Fruit fly (Drosophila melanogaster) whole organism, embryonic: ENCODE data around the gene mRpS10.

Source experiments
- Asciz ChIP-seq: fragments of 200-800 bp; sonication (Bioruptor generic); optimal IDR thresholded peaks from 2 replicates; lab custom pipeline; 2017; ENCODE audit warnings: missing biosample characterization, mild to moderate bottlenecking, missing genetic modification characterization, missing genetic modification reagents
- CG13624 ChIP-seq: fragments of 200-800 bp; sonication (Bioruptor generic); optimal IDR thresholded peaks from 2 replicates; lab custom pipeline; 2016; ENCODE audit warnings: missing biosample characterization, missing genetic modification characterization
- CG13775 ChIP-seq: fragments of 200-800 bp; sonication (Bioruptor generic); optimal IDR thresholded peaks from 3 replicates; lab custom pipeline; 2017; ENCODE audit warnings: missing biosample characterization, mild to moderate bottlenecking, missing genetic modification characterization
- CG15011 ChIP-seq: fragments of 200-800 bp; sonication (Bioruptor generic); optimal IDR thresholded peaks from 3 replicates; lab custom pipeline; 2018; ENCODE audit warnings: missing biosample characterization, mild to moderate bottlenecking, missing genetic modification characterization
- CG18262 ChIP-seq: fragments of 200-800 bp; optimal IDR thresholded peaks from 3 replicates; lab custom pipeline; 2019; ENCODE audit warnings: missing biosample characterization, mild to moderate bottlenecking, missing genetic modification characterization, moderate library complexity
- CG18619 ChIP-seq: fragments of 200-800 bp; sonication (Bioruptor generic); optimal IDR thresholded peaks from 3 replicates; lab custom pipeline; 2017; ENCODE audit warnings: missing biosample characterization, mild to moderate bottlenecking, missing genetic modification characterization
- CG18764 ChIP-seq: fragments of 200-800 bp; sonication (Bioruptor generic); optimal IDR thresholded peaks from 3 replicates; lab custom pipeline; 2016; ENCODE audit warnings: missing biosample characterization, missing genetic modification characterization
- CG2199 ChIP-seq: fragments of 200-800 bp; sonication (Bioruptor generic); IDR thresholded peaks from 3 replicates; pipeline ENCODE4 v1.3.6; 2022; ENCODE audit warnings: missing biosample characterization, missing genetic modification characterization
- CG42726 ChIP-seq: fragments of 200-800 bp; sonication (Bioruptor generic); IDR thresholded peaks from 2 replicates; pipeline ENCODE4 v1.3.6; 2022; ENCODE audit warnings: missing biosample characterization, missing genetic modification characterization; ENCODE audit not compliant: partially characterized antibody
- CG4282 ChIP-seq: fragments of 200-800 bp; sonication (Bioruptor generic); optimal IDR thresholded peaks from 2 replicates; lab custom pipeline; 2016; ENCODE audit warnings: missing biosample characterization, missing genetic modification characterization
- CG4424 ChIP-seq: fragments of 200-800 bp; sonication (Bioruptor generic); optimal IDR thresholded peaks from 3 replicates; lab custom pipeline; 2016; ENCODE audit warnings: missing biosample characterization, missing genetic modification characterization
- CoRest ChIP-seq: fragments of 200-800 bp; sonication (Bioruptor generic); optimal IDR thresholded peaks from 3 replicates; lab custom pipeline; 2018; ENCODE audit warnings: missing biosample characterization, mild to moderate bottlenecking, missing genetic modification characterization, moderate library complexity
- Dll ChIP-seq: fragments of 200-800 bp; sonication (Bioruptor generic); IDR thresholded peaks from 4 replicates; pipeline ENCODE4 v1.3.6; 2022; ENCODE audit warnings: missing biosample characterization, missing genetic modification characterization; ENCODE audit not compliant: partially characterized antibody
- Dp ChIP-seq: fragments of 200-800 bp; sonication (Bioruptor generic); optimal IDR thresholded peaks from 2 replicates; lab custom pipeline; 2018; ENCODE audit warnings: missing biosample characterization, mild to moderate bottlenecking, missing genetic modification characterization, moderate library complexity
- Eip74EF ChIP-seq, 2 experiments: fragments of 200-800 bp in 1 of 2; fragments of >200 bp in 1 of 2; sonication (Bioruptor generic) in 1 of 2; optimal IDR thresholded peaks; 2 replicates each; lab custom pipeline; 2017 to 2019; ENCODE audit warnings: missing biosample characterization in 2 of 2, missing genetic modification characterization in 2 of 2, mild to moderate bottlenecking in 1 of 2, moderate library complexity in 1 of 2
- Ets65A ChIP-seq: fragments of 200-800 bp; sonication (Bioruptor generic); peaks from one replicate; lab custom pipeline; 2016; ENCODE audit warnings: missing biosample characterization, missing genetic modification characterization
- Hr3 ChIP-seq: fragments of 200-800 bp; sonication (Bioruptor generic); optimal IDR thresholded peaks from 3 replicates; lab custom pipeline; 2016; ENCODE audit warnings: missing biosample characterization, missing genetic modification characterization
- Hsf ChIP-seq: fragments of 200-800 bp; sonication (Bioruptor generic); optimal IDR thresholded peaks from 3 replicates; lab custom pipeline; 2016; ENCODE audit warnings: missing biosample characterization, missing genetic modification characterization
- Mad ChIP-seq: fragments of 200-800 bp; sonication (Bioruptor generic); optimal IDR thresholded peaks from 2 replicates; lab custom pipeline; 2016; ENCODE audit warnings: missing biosample characterization, missing genetic modification characterization
- NFAT ChIP-seq: fragments of 200-800 bp; sonication (Bioruptor generic); IDR thresholded peaks from 2 replicates; pipeline ENCODE4 v1.3.6; 2022; ENCODE audit warnings: missing biosample characterization, missing genetic modification characterization
- Oli ChIP-seq: fragments of 200-800 bp; sonication (Bioruptor generic); optimal IDR thresholded peaks from 2 replicates; lab custom pipeline; 2018; ENCODE audit warnings: missing biosample characterization, mild to moderate bottlenecking, missing genetic modification characterization, moderate library complexity
- Xrp1 ChIP-seq: fragments of 200-800 bp; sonication (Bioruptor generic); IDR thresholded peaks from 2 replicates; pipeline ENCODE4 v1.3.6; 2022; ENCODE audit warnings: missing biosample characterization, missing genetic modification characterization
- ab ChIP-seq: fragments of 200-800 bp; sonication (Bioruptor generic); optimal IDR thresholded peaks from 2 replicates; lab custom pipeline; 2016; ENCODE audit warnings: missing biosample characterization, missing genetic modification characterization
- al ChIP-seq: fragments of 200-800 bp; sonication (Bioruptor generic); IDR thresholded peaks from 2 replicates; pipeline ENCODE4 v1.3.6; 2022; ENCODE audit warnings: missing biosample characterization, missing genetic modification characterization
- bsh ChIP-seq, 2 experiments: fragments of 200-800 bp; sonication (Bioruptor generic); optimal IDR thresholded peaks; 2 replicates each; lab custom pipeline; 2017 to 2018; ENCODE audit warnings: mild to moderate bottlenecking in 2 of 2, missing biosample characterization in 2 of 2, missing genetic modification characterization in 2 of 2, moderate library complexity in 1 of 2
- cas ChIP-seq: fragments of 200-800 bp; sonication (Bioruptor generic); IDR thresholded peaks from 2 replicates; pipeline ENCODE4 v1.3.6; 2022; ENCODE audit warnings: missing biosample characterization, missing genetic modification characterization
- cg ChIP-seq: fragments of 200-800 bp; sonication (Bioruptor generic); optimal IDR thresholded peaks from 3 replicates; lab custom pipeline; 2019; ENCODE audit warnings: missing biosample characterization, mild to moderate bottlenecking, missing genetic modification characterization, moderate library complexity
- croc ChIP-seq: fragments of 200-800 bp; sonication (Bioruptor generic); conservative IDR thresholded peaks from 3 replicates; pipeline ENCODE4 v1.3.6; 2022; ENCODE audit warnings: missing biosample characterization, missing genetic modification characterization
- cwo ChIP-seq: fragments of 200-800 bp; sonication (Bioruptor generic); optimal IDR thresholded peaks from 3 replicates; lab custom pipeline; 2017; ENCODE audit warnings: missing biosample characterization, missing genetic modification characterization, mild to moderate bottlenecking, moderate library complexity, missing genetic modification reagents
- da ChIP-seq: fragments of 200-800 bp; sonication (Bioruptor generic); optimal IDR thresholded peaks from 2 replicates; lab custom pipeline; 2016; ENCODE audit warnings: missing biosample characterization, missing genetic modification characterization
- esg ChIP-seq: fragments of 200-800 bp; sonication (Bioruptor generic); conservative IDR thresholded peaks from 2 replicates; pipeline ENCODE4 v1.3.6; 2022; ENCODE audit warnings: missing biosample characterization, missing genetic modification characterization
- eve ChIP-seq, 2 experiments: fragments of >200 bp; optimal IDR thresholded peaks; 2 replicates each; lab custom pipeline; 2017; ENCODE audit warnings: missing biosample characterization in 2 of 2, missing genetic modification characterization in 2 of 2
- gcm ChIP-seq: fragments of 200-800 bp; sonication (Bioruptor generic); optimal IDR thresholded peaks from 2 replicates; lab custom pipeline; 2019; ENCODE audit warnings: missing biosample characterization, mild to moderate bottlenecking, missing genetic modification characterization, moderate library complexity
- gem ChIP-seq: fragments of 200-800 bp; sonication (Bioruptor generic); optimal IDR thresholded peaks from 2 replicates; lab custom pipeline; 2019; ENCODE audit warnings: missing biosample characterization, mild to moderate bottlenecking, missing genetic modification characterization, moderate library complexity
- gfzf ChIP-seq: fragments of 200-800 bp; sonication (Bioruptor generic); optimal IDR thresholded peaks from 2 replicates; lab custom pipeline; 2016; ENCODE audit warnings: missing biosample characterization, mild to moderate bottlenecking, missing genetic modification characterization, moderate library complexity
- gro ChIP-seq: fragments of 200-800 bp; sonication (Bioruptor generic); optimal IDR thresholded peaks from 2 replicates; lab custom pipeline; 2016; ENCODE audit warnings: missing biosample characterization, missing genetic modification characterization
- gsb ChIP-seq: fragments of 200-800 bp; sonication (Bioruptor generic); IDR thresholded peaks from 2 replicates; pipeline ENCODE4 v1.3.6; 2022; ENCODE audit warnings: missing biosample characterization, missing genetic modification characterization
- h ChIP-seq: fragments of >200 bp; optimal IDR thresholded peaks from 2 replicates; lab custom pipeline; 2017
- hkb ChIP-seq, 2 experiments: fragments of 200-800 bp in 1 of 2; fragments of >200 bp in 1 of 2; sonication (Bioruptor generic) in 1 of 2; IDR thresholded peaks in 1 of 2; optimal IDR thresholded peaks in 1 of 2; 2 replicates each; pipeline versions ENCODE4 v1.3.6 to Lab custom; 2017 to 2022; ENCODE audit warnings: missing biosample characterization in 1 of 2, missing genetic modification characterization in 1 of 2
- jumu ChIP-seq: fragments of 200-800 bp; sonication (Bioruptor generic); optimal IDR thresholded peaks from 3 replicates; lab custom pipeline; 2016; ENCODE audit warnings: missing biosample characterization, missing genetic modification characterization
- lab ChIP-seq: fragments of 200-800 bp; sonication (Bioruptor generic); optimal IDR thresholded peaks from 3 replicates; lab custom pipeline; 2017; ENCODE audit warnings: missing biosample characterization, missing genetic modification characterization, mild to moderate bottlenecking, moderate library complexity, missing genetic modification reagents
- pita ChIP-seq: fragments of 200-800 bp; sonication (Bioruptor generic); optimal IDR thresholded peaks from 2 replicates; lab custom pipeline; 2017; ENCODE audit warnings: missing biosample characterization, mild to moderate bottlenecking, missing genetic modification characterization
- pnt ChIP-seq: fragments of 200-800 bp; sonication (Bioruptor generic); optimal IDR thresholded peaks from 3 replicates; lab custom pipeline; 2016; ENCODE audit warnings: missing biosample characterization, missing genetic modification characterization
- rib ChIP-seq: fragments of 200-800 bp; sonication (Bioruptor generic); IDR thresholded peaks from 2 replicates; pipeline ENCODE4 v1.3.6; 2022; ENCODE audit warnings: missing biosample characterization, missing genetic modification characterization
- ro ChIP-seq: fragments of 200-800 bp; sonication (Bioruptor generic); IDR thresholded peaks from 2 replicates; pipeline ENCODE4 v1.3.6; 2022; ENCODE audit warnings: missing biosample characterization, missing genetic modification characterization
- salm ChIP-seq: fragments of 200-800 bp; sonication (Bioruptor generic); optimal IDR thresholded peaks from 2 replicates; lab custom pipeline; 2018; ENCODE audit warnings: missing biosample characterization, mild to moderate bottlenecking, missing genetic modification characterization
- sd ChIP-seq: fragments of 200-800 bp; sonication (Bioruptor generic); optimal IDR thresholded peaks from 3 replicates; lab custom pipeline; 2018; ENCODE audit warnings: missing biosample characterization, mild to moderate bottlenecking, missing genetic modification characterization, moderate library complexity
- slou ChIP-seq: fragments of 200-800 bp; sonication (Bioruptor generic); optimal IDR thresholded peaks from 3 replicates; lab custom pipeline; 2016; ENCODE audit warnings: missing biosample characterization, missing genetic modification characterization
- ssp ChIP-seq: fragments of 200-800 bp; sonication (Bioruptor generic); IDR thresholded peaks from 2 replicates; pipeline ENCODE4 v1.3.6; 2022; ENCODE audit warnings: missing biosample characterization, missing genetic modification characterization
- wek ChIP-seq: fragments of 200-800 bp; sonication (Bioruptor generic); optimal IDR thresholded peaks from 3 replicates; lab custom pipeline; 2018; ENCODE audit warnings: missing biosample characterization, mild to moderate bottlenecking, missing genetic modification characterization, moderate library complexity

The mRpS10 gene

dm6 chr3R:15275158-15275623 lies 45.7 kb downstream of the mRpS10 start, which contains the start of the genes Cp190 and CG4338 (continued):
- TF ChIP-seq ab (no peak), salm (tag; lab: Kevin White, UChicago) (peak; percentile 98), CG18262 (tag; lab: Kevin White, UChicago) (peak; percentile 99), gcm (GFP tag; lab: Kevin White, UChicago) (peak; percentile 99), Eip74EF (GFP tag; optimal IDR thresholded peaks at IDR 0.05; lab: Kevin White, UChicago) (peak in 1 of 2 experiments; percentile 98), CG2199 (GFP tag; lab: Robert Waterston, UW) (peak; percentile 89; the same call in 2 of the 3 replicates), cas (GFP tag; lab: Robert Waterston, UW) (peak; percentile 88), h (lab: Kevin White, UChicago) (no peak), sd (tag; lab: Kevin White, UChicago) (peak; percentile 94), Dll (GFP tag; lab: Robert Waterston, UW) (peak; percentile 78; the same call in 3 of the 4 replicates), rib (GFP tag; lab: Robert Waterston, UW) (peak; percentile 91), gsb (GFP tag; lab: Robert Waterston, UW) (peak; percentile 92), CG42726 (peak; percentile 76), Ets65A (peak; percentile 99), eve (GFP tag; optimal IDR thresholded peaks at IDR 0.05; lab: Kevin White, UChicago) (peak in 1 of 2 experiments; percentile 61), Xrp1 (GFP tag; lab: Robert Waterston, UW) (peak; percentile 98), CG18619 (GFP tag; lab: Kevin White, UChicago) (peak; percentile 98), CoRest (tag; lab: Kevin White, UChicago) (peak; percentile 100), Hr3 (peak; percentile 98), Oli (tag; lab: Kevin White, UChicago) (peak; percentile 98), pnt (GFP tag; lab: Kevin White, UChicago) (peak; percentile 83), NFAT (peak; percentile 89), ro (GFP tag; lab: Robert Waterston, UW) (peak; percentile 91), CG4424 (GFP tag; lab: Kevin White, UChicago) (peak; percentile 98), CG18764 (GFP tag; lab: Kevin White, UChicago) (peak; percentile 95), croc (peak; percentile 97), lab (GFP tag; lab: Kevin White, UChicago) (peak; percentile 98), Hsf (GFP tag; lab: Kevin White, UChicago) (peak; percentile 96), jumu (peak; percentile 86), Mad (peak; percentile 94), gem (tag; lab: Kevin White, UChicago) (peak; percentile 99), hkb (optimal IDR thresholded peaks at IDR 0.05; lab: Kevin White, UChicago) (no peak), hkb (GFP tag; IDR thresholded peaks at IDR 0.05; lab: Robert Waterston, UW) (peak; percentile 97), CG13775 (GFP tag; lab: Kevin White, UChicago) (peak; percentile 99), slou (GFP tag; lab: Kevin White, UChicago) (peak; percentile 91), bsh (GFP tag; optimal IDR thresholded peaks at IDR 0.05; lab: Kevin White, UChicago) (peak; percentile 87 to 98), CG13624 (GFP tag; lab: Kevin White, UChicago) (peak; percentile 91), cg (peak; percentile 10), esg (GFP tag; lab: Robert Waterston, UW) (peak; percentile 98), CG4282 (no peak), CG15011 (GFP tag; lab: Kevin White, UChicago) (peak; percentile 96), gfzf (peak; percentile 43), Dp (GFP tag; lab: Kevin White, UChicago) (peak; percentile 52), al (peak; percentile 96), Asciz (GFP tag; lab: Kevin White, UChicago) (peak; percentile 96), cwo (GFP tag; lab: Kevin White, UChicago) (peak; percentile 95), wek (GFP tag; lab: Kevin White, UChicago) (peak; percentile 86), gro (GFP tag; lab: Kevin White, UChicago) (peak; percentile 87), da (GFP tag; lab: Kevin White, UChicago) (peak; percentile 73), ssp (GFP tag; lab: Robert Waterston, UW) (peak; percentile 91), pita (GFP tag; lab: Kevin White, UChicago) (no peak)
